Fruit fly (Drosophila melanogaster) whole organism, embryonic: ENCODE data around the gene CG31542.

ENCODE experiments used
- Adf1 ChIP-seq: fragments of 200-800 bp; sonication (Bioruptor generic); IDR thresholded peaks from 2 replicates; pipeline ENCODE4 v1.3.6; 2022; ENCODE audit warnings: missing biosample characterization, missing genetic modification characterization
- Aef1 ChIP-seq: fragments of 200-800 bp; sonication (Bioruptor generic); IDR thresholded peaks from 3 replicates; pipeline ENCODE4 v1.3.6; 2022; ENCODE audit warnings: missing biosample characterization, missing genetic modification characterization
- Asciz ChIP-seq: fragments of 200-800 bp; sonication (Bioruptor generic); optimal IDR thresholded peaks from 2 replicates; lab custom pipeline; 2017; ENCODE audit warnings: missing biosample characterization, mild to moderate bottlenecking, missing genetic modification characterization, missing genetic modification reagents
- Atf6 ChIP-seq: fragments of 200-800 bp; sonication (Bioruptor generic); IDR thresholded peaks from 2 replicates; pipeline ENCODE4 v1.3.6; 2022; ENCODE audit warnings: missing biosample characterization, missing genetic modification characterization
- Awh ChIP-seq: fragments of 200-800 bp; sonication (Bioruptor generic); IDR thresholded peaks from 2 replicates; pipeline ENCODE4, ENCODE4 v1.3.6; 2022; ENCODE audit warnings: missing biosample characterization, missing genetic modification characterization
- Bdp1 ChIP-seq: fragments of 200-800 bp; sonication (Bioruptor generic); optimal IDR thresholded peaks from 3 replicates; lab custom pipeline; 2016; ENCODE audit warnings: missing biosample characterization, missing genetic modification characterization
- Blimp-1 ChIP-seq: fragments of 200-800 bp; sonication (Bioruptor generic); optimal IDR thresholded peaks from 3 replicates; lab custom pipeline; 2018; ENCODE audit warnings: missing biosample characterization, missing genetic modification characterization, mild to moderate bottlenecking, moderate library complexity, missing genetic modification reagents
- CG10431 ChIP-seq: fragments of 200-800 bp; sonication (Bioruptor generic); optimal IDR thresholded peaks from 3 replicates; lab custom pipeline; 2018; ENCODE audit warnings: missing biosample characterization, mild to moderate bottlenecking, missing genetic modification characterization
- CG10565 ChIP-seq: fragments of 200-800 bp; sonication (Bioruptor generic); optimal IDR thresholded peaks from 3 replicates; lab custom pipeline; 2016; ENCODE audit warnings: missing biosample characterization, mild to moderate bottlenecking, missing genetic modification characterization
- CG13123 ChIP-seq: fragments of 200-800 bp; sonication (Bioruptor generic); optimal IDR thresholded peaks from 2 replicates; lab custom pipeline; 2016; ENCODE audit warnings: missing biosample characterization, missing genetic modification characterization
- CG13287 ChIP-seq: fragments of 200-800 bp; sonication (Bioruptor generic); IDR thresholded peaks from 2 replicates; pipeline ENCODE4 v1.3.6; 2022; ENCODE audit warnings: missing biosample characterization, missing genetic modification characterization; ENCODE audit not compliant: partially characterized antibody
- CG13775 ChIP-seq: fragments of 200-800 bp; sonication (Bioruptor generic); optimal IDR thresholded peaks from 3 replicates; lab custom pipeline; 2017; ENCODE audit warnings: missing biosample characterization, mild to moderate bottlenecking, missing genetic modification characterization
- CG15269 ChIP-seq: fragments of 200-800 bp; sonication (Bioruptor generic); optimal IDR thresholded peaks from 2 replicates; lab custom pipeline; 2018; ENCODE audit warnings: missing biosample characterization, mild to moderate bottlenecking, missing genetic modification characterization, moderate library complexity
- CG17829 ChIP-seq: fragments of 200-800 bp; optimal IDR thresholded peaks from 2 replicates; lab custom pipeline; 2019; ENCODE audit warnings: missing biosample characterization, mild to moderate bottlenecking, missing genetic modification characterization, moderate library complexity
- CG31224 ChIP-seq: fragments of 200-800 bp; sonication (Bioruptor generic); IDR thresholded peaks from 2 replicates; pipeline ENCODE4 v1.3.6; 2022; ENCODE audit warnings: missing biosample characterization, missing genetic modification characterization
- CG34224 ChIP-seq: fragments of 200-800 bp; sonication (Bioruptor generic); IDR thresholded peaks from 3 replicates; pipeline ENCODE4 v1.3.6; 2022; ENCODE audit warnings: missing biosample characterization, missing genetic modification characterization; ENCODE audit not compliant: partially characterized antibody
- CG34376 ChIP-seq: fragments of 200-800 bp; sonication (Bioruptor generic); optimal IDR thresholded peaks from 2 replicates; lab custom pipeline; 2018; ENCODE audit warnings: missing biosample characterization, mild to moderate bottlenecking, missing genetic modification characterization
- CG7372 ChIP-seq: fragments of 200-800 bp; sonication (Bioruptor generic); IDR thresholded peaks from 2 replicates; pipeline ENCODE4 v1.3.6; 2022; ENCODE audit warnings: missing biosample characterization, missing genetic modification characterization
- CG7987 ChIP-seq: fragments of 200-800 bp; sonication (Bioruptor generic); optimal IDR thresholded peaks from 2 replicates; lab custom pipeline; 2018; ENCODE audit warnings: missing biosample characterization, mild to moderate bottlenecking, missing genetic modification characterization, moderate library complexity
- CG9727 ChIP-seq: fragments of 200-800 bp; sonication (Bioruptor generic); optimal IDR thresholded peaks from 3 replicates; lab custom pipeline; 2017; ENCODE audit warnings: missing biosample characterization, mild to moderate bottlenecking, missing genetic modification characterization
- Dfd ChIP-seq, 2 experiments: fragments of >200 bp; optimal IDR thresholded peaks; 2 replicates each; lab custom pipeline; 2017; ENCODE audit warnings: missing biosample characterization in 2 of 2, missing genetic modification characterization in 2 of 2
- Drgx ChIP-seq: fragments of 200-800 bp; sonication (Bioruptor generic); IDR thresholded peaks from 2 replicates; pipeline ENCODE4 v1.3.6; 2022; ENCODE audit warnings: missing biosample characterization, missing genetic modification characterization
- Fer1 ChIP-seq: fragments of 200-800 bp; sonication (Bioruptor generic); optimal IDR thresholded peaks from 2 replicates; lab custom pipeline; 2017; ENCODE audit warnings: missing biosample characterization, mild to moderate bottlenecking, missing genetic modification characterization
- HLH3B ChIP-seq: fragments of 200-800 bp; sonication (Bioruptor generic); IDR thresholded peaks from 2 replicates; pipeline ENCODE4 v1.3.6; 2022; ENCODE audit warnings: missing biosample characterization, missing genetic modification characterization
- Hey ChIP-seq: fragments of 200-800 bp; sonication (Bioruptor generic); optimal IDR thresholded peaks from 3 replicates; lab custom pipeline; 2018; ENCODE audit warnings: missing biosample characterization, mild to moderate bottlenecking, missing genetic modification characterization
- Hr39 ChIP-seq: fragments of >200 bp; optimal IDR thresholded peaks from 2 replicates; lab custom pipeline; 2017
- Meics ChIP-seq: fragments of 200-800 bp; sonication (Bioruptor generic); optimal IDR thresholded peaks from 2 replicates; lab custom pipeline; 2017; ENCODE audit warnings: missing biosample characterization, mild to moderate bottlenecking, missing genetic modification characterization
- Neu2 ChIP-seq: fragments of 200-800 bp; sonication (Bioruptor generic); optimal IDR thresholded peaks from 3 replicates; lab custom pipeline; 2016; ENCODE audit warnings: missing biosample characterization, missing genetic modification characterization, borderline replicate concordance
- Nf-YC ChIP-seq: fragments of 200-800 bp; optimal IDR thresholded peaks from 3 replicates; lab custom pipeline; 2019; ENCODE audit warnings: missing biosample characterization, mild to moderate bottlenecking, missing genetic modification characterization, moderate library complexity
- Oli ChIP-seq: fragments of 200-800 bp; sonication (Bioruptor generic); optimal IDR thresholded peaks from 2 replicates; lab custom pipeline; 2018; ENCODE audit warnings: missing biosample characterization, mild to moderate bottlenecking, missing genetic modification characterization, moderate library complexity
- Rfx ChIP-seq: fragments of 200-800 bp; sonication (Bioruptor generic); IDR thresholded peaks from 2 replicates; pipeline ENCODE4 v1.3.6; 2022; ENCODE audit warnings: missing biosample characterization, missing genetic modification characterization
- Sox102F ChIP-seq: fragments of 200-800 bp; sonication (Bioruptor generic); optimal IDR thresholded peaks from 2 replicates; lab custom pipeline; 2018; ENCODE audit warnings: missing biosample characterization, mild to moderate bottlenecking, missing genetic modification characterization, moderate library complexity
- bbx ChIP-seq: fragments of 200-800 bp; sonication (Bioruptor generic); IDR thresholded peaks from 2 replicates; pipeline ENCODE4 v1.3.6; 2022; ENCODE audit warnings: missing biosample characterization, missing genetic modification characterization; ENCODE audit not compliant: partially characterized antibody
- dpn ChIP-seq, 2 experiments: fragments of 200-800 bp; sonication (Bioruptor generic); optimal IDR thresholded peaks; 3 replicates each; lab custom pipeline; 2016; ENCODE audit warnings: missing biosample characterization in 2 of 2, missing genetic modification characterization in 2 of 2
- exex ChIP-seq: fragments of 200-800 bp; sonication (Bioruptor generic); optimal IDR thresholded peaks from 4 replicates; lab custom pipeline; 2018; ENCODE audit warnings: missing biosample characterization, mild to moderate bottlenecking, missing genetic modification characterization, moderate library complexity
- gce ChIP-seq: fragments of 200-800 bp; sonication (Bioruptor generic); IDR thresholded peaks from 3 replicates; pipeline ENCODE4 v1.3.6; 2022; ENCODE audit warnings: missing biosample characterization, missing genetic modification characterization
- ken ChIP-seq: fragments of 200-800 bp; sonication (Bioruptor generic); IDR thresholded peaks from 3 replicates; pipeline ENCODE4 v1.3.6; 2022; ENCODE audit warnings: missing biosample characterization, missing genetic modification characterization
- mld ChIP-seq: fragments of 200-800 bp; sonication (Bioruptor generic); IDR thresholded peaks from 3 replicates; pipeline ENCODE4 v1.3.6; 2022; ENCODE audit warnings: missing biosample characterization, missing genetic modification characterization; ENCODE audit not compliant: partially characterized antibody
- nmo ChIP-seq: fragments of 200-800 bp; sonication (Bioruptor generic); optimal IDR thresholded peaks from 2 replicates; lab custom pipeline; 2018; ENCODE audit warnings: missing biosample characterization, mild to moderate bottlenecking, missing genetic modification characterization, moderate library complexity
- prd ChIP-seq, 3 experiments: fragments of >200 bp in 2 of 3; fragments of 200-800 bp in 1 of 3; sonication (Bioruptor generic) in 1 of 3; optimal IDR thresholded peaks in 2 of 3; IDR thresholded peaks in 1 of 3; 2 replicates in 2 of 3; 3 replicates in 1 of 3; pipeline versions ENCODE4 v1.3.6 to Lab custom; 2017 to 2022; ENCODE audit warnings: missing biosample characterization in 1 of 3, missing genetic modification characterization in 1 of 3
- pros ChIP-seq: fragments of 200-800 bp; sonication (Bioruptor generic); optimal IDR thresholded peaks from 3 replicates; lab custom pipeline; 2019; ENCODE audit warnings: missing biosample characterization, mild to moderate bottlenecking, missing genetic modification characterization, moderate library complexity
- sna ChIP-seq: fragments of 200-800 bp; sonication (Bioruptor generic); IDR thresholded peaks from 2 replicates; pipeline ENCODE4 v1.3.6; 2022; ENCODE audit warnings: missing biosample characterization, missing genetic modification characterization; ENCODE audit not compliant: partially characterized antibody
- sr ChIP-seq: fragments of 200-800 bp; sonication (Bioruptor generic); IDR thresholded peaks from 3 replicates; pipeline ENCODE4 v1.3.6; 2022; ENCODE audit warnings: missing biosample characterization, missing genetic modification characterization
- tap ChIP-seq: fragments of 200-800 bp; optimal IDR thresholded peaks from 3 replicates; lab custom pipeline; 2019; ENCODE audit warnings: missing biosample characterization, mild to moderate bottlenecking, missing genetic modification characterization, moderate library complexity
- unc-4 ChIP-seq: fragments of 200-800 bp; sonication (Bioruptor generic); IDR thresholded peaks from 2 replicates; pipeline ENCODE4 v1.3.6; 2022; ENCODE audit warnings: missing biosample characterization, missing genetic modification characterization; ENCODE audit not compliant: partially characterized antibody
- vvl ChIP-seq: fragments of 200-800 bp; sonication (Bioruptor generic); IDR thresholded peaks from 2 replicates; pipeline ENCODE4 v1.3.6; 2022; ENCODE audit warnings: missing biosample characterization, missing genetic modification characterization
- zf30C ChIP-seq: fragments of 200-800 bp; sonication (Bioruptor generic); optimal IDR thresholded peaks from 3 replicates; lab custom pipeline; 2018; ENCODE audit warnings: missing biosample characterization, mild to moderate bottlenecking, missing genetic modification characterization

Gene CG31542

DNA sequence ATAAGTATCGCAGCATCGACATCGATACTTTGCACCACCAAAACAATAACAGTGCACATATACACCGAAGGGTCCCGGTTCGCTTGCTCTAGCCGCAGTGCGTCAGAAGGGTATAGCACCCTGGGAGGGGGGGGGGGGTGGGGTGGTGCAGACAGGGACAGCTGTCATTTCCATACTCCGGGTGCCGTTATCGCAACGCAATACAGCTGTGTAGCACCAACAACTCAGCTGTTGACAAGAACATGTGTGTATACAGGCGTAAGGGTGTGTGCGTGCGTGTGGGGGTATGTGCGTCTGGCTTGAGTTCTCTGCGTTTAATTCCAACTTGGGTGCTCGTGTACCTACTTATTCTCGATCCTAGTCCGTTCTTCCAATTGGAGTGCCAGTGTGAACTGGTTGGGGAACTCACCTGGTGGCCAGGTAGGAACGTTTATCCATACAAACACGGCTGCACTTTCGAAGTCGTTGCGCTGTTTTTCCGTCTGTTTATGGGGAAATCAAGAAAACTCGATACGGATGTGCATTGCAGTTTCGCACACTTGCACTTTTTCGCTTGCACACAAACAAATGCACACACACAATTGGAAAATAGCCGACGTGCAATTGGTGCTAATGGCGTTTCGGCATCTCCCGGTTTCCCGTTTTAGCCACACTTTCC is 1.7 kb upstream of the CG31542 start (continued):
- TF ChIP-seq HLH3B (peak; percentile 33; the same call in 1 of the 2 replicates), CG13287 (GFP tag; lab: Robert Waterston, UW) (peak; percentile 28; the same call in 1 of the 2 replicates), Nf-YC (tag; lab: Kevin White, UChicago) (no peak), Atf6 (GFP tag; lab: Robert Waterston, UW) (0 out of 2 replicates have a peak, but pooled peaks have one; percentile 27), bbx (GFP tag; lab: Robert Waterston, UW) (peak; percentile 44; the same call in 1 of the 2 replicates), CG9727 (GFP tag; lab: Kevin White, UChicago) (no peak), gce (GFP tag; lab: Robert Waterston, UW) (0 out of 3 replicates have a peak, but pooled peaks have one; percentile 33), Rfx (peak; percentile 66), CG34376 (GFP tag; lab: Kevin White, UChicago) (peak; percentile 64), CG13123 (no peak), Oli (no peak), Drgx (GFP tag; lab: Robert Waterston, UW) (peak; percentile 24; the same call in 1 of the 2 replicates), zf30C (peak; percentile 30), sna (GFP tag; lab: Robert Waterston, UW) (peak; percentile 28; the same call in 1 of the 2 replicates), CG34224 (peak; percentile 37; the same call in 2 of the 3 replicates), Sox102F (no peak), mld (GFP tag; lab: Robert Waterston, UW) (no peak), Awh (GFP tag; lab: Robert Waterston, UW) (0 out of 2 replicates have a peak, but pooled peaks have one; percentile 28), CG31224 (GFP tag; lab: Robert Waterston, UW) (no peak), CG7987 (peak; percentile 50), Aef1 (GFP tag; lab: Robert Waterston, UW) (peak; percentile 56; the same call in 2 of the 3 replicates), Hey (tag; lab: Kevin White, UChicago) (peak; percentile 55), pros (GFP tag; lab: Kevin White, UChicago) (peak; percentile 83), CG17829 (tag; lab: Kevin White, UChicago) (peak; percentile 19), nmo (GFP tag; lab: Kevin White, UChicago) (no peak), CG15269 (tag; lab: Kevin White, UChicago) (peak; percentile 24), dpn (GFP tag; optimal IDR thresholded peaks at IDR 0.05; lab: Kevin White, UChicago) (no peak), exex (tag; lab: Kevin White, UChicago) (peak; percentile 21), tap (tag; lab: Kevin White, UChicago) (peak; percentile 31), sr (0 out of 3 replicates have a peak, but pooled peaks have one; percentile 36), CG7372 (peak; percentile 21; the same call in 1 of the 2 replicates), vvl (GFP tag; lab: Robert Waterston, UW) (peak; percentile 12; the same call in 1 of the 2 replicates), Meics (GFP tag; lab: Kevin White, UChicago) (peak; percentile 2), Blimp-1 (GFP tag; lab: Kevin White, UChicago) (no peak), Bdp1 (GFP tag; lab: Kevin White, UChicago) (no peak), Hr39 (no peak), Dfd (GFP tag; optimal IDR thresholded peaks at IDR 0.05; lab: Kevin White, UChicago) (no peak), Neu2 (GFP tag; lab: Kevin White, UChicago) (peak; percentile 42), Asciz (GFP tag; lab: Kevin White, UChicago) (no peak), CG10565 (GFP tag; lab: Kevin White, UChicago) (no peak), CG13775 (no peak), Fer1 (peak; percentile 58), ken (GFP tag; lab: Robert Waterston, UW) (0 out of 3 replicates have a peak, but pooled peaks have one; percentile 35), unc-4 (0 out of 2 replicates have a peak, but pooled peaks have one; percentile 13), CG10431 (GFP tag; lab: Kevin White, UChicago) (peak; percentile 8), prd (optimal IDR thresholded peaks at IDR 0.05; lab: Kevin White, UChicago) (no peak), prd (GFP tag; IDR thresholded peaks at IDR 0.05; lab: Robert Waterston, UW) (no peak), Adf1 (GFP tag; lab: Robert Waterston, UW) (peak; percentile 19; the same call in 1 of the 2 replicates)
